Fruit fly (Drosophila melanogaster) whole organism, embryonic: ENCODE measurements around the gene wdn.

Source experiments
- Awh ChIP-seq: fragments of 200-800 bp; sonication (Bioruptor generic); IDR thresholded peaks from 2 replicates; pipeline ENCODE4, ENCODE4 v1.3.6; 2022; ENCODE audit warnings: missing biosample characterization, missing genetic modification characterization
- B-H2 ChIP-seq: fragments of 200-800 bp; sonication (Bioruptor generic); optimal IDR thresholded peaks from 2 replicates; lab custom pipeline; 2018; ENCODE audit warnings: missing biosample characterization, mild to moderate bottlenecking, missing genetic modification characterization
- BEAF-32 ChIP-seq: fragments of 200-800 bp; sonication (Bioruptor generic); optimal IDR thresholded peaks from 3 replicates; lab custom pipeline; 2017; ENCODE audit warnings: missing biosample characterization, missing genetic modification characterization, mild to moderate bottlenecking, moderate library complexity, missing genetic modification reagents
- CG10366 ChIP-seq: fragments of 200-800 bp; sonication (Bioruptor generic); IDR thresholded peaks from 2 replicates; pipeline ENCODE4 v1.3.6; 2022; ENCODE audit warnings: missing biosample characterization, missing genetic modification characterization
- CG10543 ChIP-seq: fragments of 200-800 bp; sonication (Bioruptor generic); optimal IDR thresholded peaks from 3 replicates; lab custom pipeline; 2017; ENCODE audit warnings: missing biosample characterization, mild to moderate bottlenecking, missing genetic modification characterization, moderate library complexity
- CG11504 ChIP-seq: fragments of 200-800 bp; sonication (Bioruptor generic); optimal IDR thresholded peaks from 3 replicates; lab custom pipeline; 2019; ENCODE audit warnings: missing biosample characterization, mild to moderate bottlenecking, missing genetic modification characterization, moderate library complexity
- CG14965 ChIP-seq: fragments of 200-800 bp; sonication (Bioruptor generic); optimal IDR thresholded peaks from 2 replicates; lab custom pipeline; 2016; ENCODE audit warnings: missing biosample characterization, missing genetic modification characterization, borderline replicate concordance
- CG17328 ChIP-seq: fragments of 200-800 bp; sonication (Bioruptor generic); IDR thresholded peaks from 2 replicates; pipeline ENCODE4 v1.3.6; 2022; ENCODE audit warnings: missing biosample characterization, missing genetic modification characterization
- CG17802 ChIP-seq: fragments of 200-800 bp; sonication (Bioruptor generic); optimal IDR thresholded peaks from 2 replicates; lab custom pipeline; 2018; ENCODE audit warnings: missing biosample characterization, mild to moderate bottlenecking, missing genetic modification characterization, moderate library complexity
- CG18619 ChIP-seq: fragments of 200-800 bp; sonication (Bioruptor generic); optimal IDR thresholded peaks from 3 replicates; lab custom pipeline; 2017; ENCODE audit warnings: missing biosample characterization, mild to moderate bottlenecking, missing genetic modification characterization
- CG30403 ChIP-seq: fragments of 200-800 bp; sonication (Bioruptor generic); optimal IDR thresholded peaks from 3 replicates; lab custom pipeline; 2016; ENCODE audit warnings: missing biosample characterization, missing genetic modification characterization
- CG31388 ChIP-seq: fragments of 200-800 bp; sonication (Bioruptor generic); optimal IDR thresholded peaks from 2 replicates; lab custom pipeline; 2016; ENCODE audit warnings: missing biosample characterization, missing genetic modification characterization
- CG32767 ChIP-seq: fragments of 200-800 bp; sonication (Bioruptor generic); IDR thresholded peaks from 2 replicates; pipeline ENCODE4 v1.3.6; 2022; ENCODE audit warnings: missing biosample characterization, missing genetic modification characterization
- CG3847 ChIP-seq: fragments of 200-800 bp; sonication (Bioruptor generic); IDR thresholded peaks from 2 replicates; pipeline ENCODE4 v1.3.6; 2022; ENCODE audit warnings: missing biosample characterization, missing genetic modification characterization
- CG4282 ChIP-seq: fragments of 200-800 bp; sonication (Bioruptor generic); optimal IDR thresholded peaks from 2 replicates; lab custom pipeline; 2016; ENCODE audit warnings: missing biosample characterization, missing genetic modification characterization
- CG4707 ChIP-seq: fragments of 200-800 bp; sonication (Bioruptor generic); optimal IDR thresholded peaks from 2 replicates; lab custom pipeline; 2018; ENCODE audit warnings: missing biosample characterization, mild to moderate bottlenecking, missing genetic modification characterization, moderate library complexity
- CG4854 ChIP-seq: fragments of 200-800 bp; sonication (Bioruptor generic); optimal IDR thresholded peaks from 2 replicates; lab custom pipeline; 2016; ENCODE audit warnings: missing biosample characterization, missing genetic modification characterization, inconsistent platforms
- CG6175 ChIP-seq: fragments of 200-800 bp; sonication (Bioruptor generic); IDR thresholded peaks from 3 replicates; pipeline ENCODE4 v1.3.6; 2022; ENCODE audit warnings: missing biosample characterization, missing genetic modification characterization
- CG8478 ChIP-seq: fragments of >200 bp; optimal IDR thresholded peaks from 2 replicates; lab custom pipeline; 2018
- CG8765 ChIP-seq: fragments of 200-800 bp; sonication (Bioruptor generic); IDR thresholded peaks from 2 replicates; pipeline ENCODE4 v1.3.6; 2022; ENCODE audit warnings: missing biosample characterization, missing genetic modification characterization
- CG8924 ChIP-seq: fragments of 200-800 bp; optimal IDR thresholded peaks from 3 replicates; lab custom pipeline; 2019; ENCODE audit warnings: missing biosample characterization, mild to moderate bottlenecking, missing genetic modification characterization, moderate library complexity
- CG9932 ChIP-seq: fragments of 200-800 bp; sonication (Bioruptor generic); IDR thresholded peaks from 2 replicates; pipeline ENCODE4 v1.3.6; 2022; ENCODE audit warnings: missing biosample characterization, missing genetic modification characterization
- CHES-1-like ChIP-seq: fragments of 200-800 bp; sonication (Bioruptor generic); optimal IDR thresholded peaks from 2 replicates; lab custom pipeline; 2016; ENCODE audit warnings: missing biosample characterization, missing genetic modification characterization
- Dip2 ChIP-seq: fragments of 200-800 bp; sonication (Bioruptor generic); IDR thresholded peaks from 2 replicates; pipeline ENCODE4 v1.3.6; 2022; ENCODE audit warnings: missing biosample characterization, missing genetic modification characterization
- Drgx ChIP-seq: fragments of 200-800 bp; sonication (Bioruptor generic); IDR thresholded peaks from 2 replicates; pipeline ENCODE4 v1.3.6; 2022; ENCODE audit warnings: missing biosample characterization, missing genetic modification characterization
- Gug ChIP-seq: fragments of 200-800 bp; sonication (Bioruptor generic); IDR thresholded peaks from 4 replicates; pipeline ENCODE4 v1.3.6; 2022; ENCODE audit warnings: missing biosample characterization, missing genetic modification characterization
- Kr ChIP-seq: fragments of 200-800 bp; sonication (Bioruptor generic); optimal IDR thresholded peaks from 2 replicates; lab custom pipeline; 2017; ENCODE audit warnings: missing biosample characterization, mild to moderate bottlenecking, missing genetic modification characterization
- Meics ChIP-seq: fragments of 200-800 bp; sonication (Bioruptor generic); optimal IDR thresholded peaks from 2 replicates; lab custom pipeline; 2017; ENCODE audit warnings: missing biosample characterization, mild to moderate bottlenecking, missing genetic modification characterization
- NFAT ChIP-seq: fragments of 200-800 bp; sonication (Bioruptor generic); IDR thresholded peaks from 2 replicates; pipeline ENCODE4 v1.3.6; 2022; ENCODE audit warnings: missing biosample characterization, missing genetic modification characterization
- Neu2 ChIP-seq: fragments of 200-800 bp; sonication (Bioruptor generic); optimal IDR thresholded peaks from 3 replicates; lab custom pipeline; 2016; ENCODE audit warnings: missing biosample characterization, missing genetic modification characterization, borderline replicate concordance
- Rfx ChIP-seq: fragments of 200-800 bp; sonication (Bioruptor generic); IDR thresholded peaks from 2 replicates; pipeline ENCODE4 v1.3.6; 2022; ENCODE audit warnings: missing biosample characterization, missing genetic modification characterization
- TFAM ChIP-seq: fragments of 200-800 bp; sonication (Bioruptor generic); optimal IDR thresholded peaks from 2 replicates; lab custom pipeline; 2017; ENCODE audit warnings: missing biosample characterization, missing genetic modification characterization, inconsistent platforms
- Trl ChIP-seq, 3 experiments: fragments of >200 bp in 2 of 3; fragments of 200-800 bp in 1 of 3; sonication (Bioruptor generic) in 1 of 3; optimal IDR thresholded peaks; 2 replicates in 1 of 3; 3 replicates in 2 of 3; lab custom pipeline; 2016 to 2017; ENCODE audit warnings: missing biosample characterization in 1 of 3, missing genetic modification characterization in 1 of 3
- ac ChIP-seq: fragments of 200-800 bp; sonication (Bioruptor generic); optimal IDR thresholded peaks from 3 replicates; lab custom pipeline; 2017; ENCODE audit warnings: missing biosample characterization, mild to moderate bottlenecking, missing genetic modification characterization
- bsh ChIP-seq, 2 experiments: fragments of 200-800 bp; sonication (Bioruptor generic); optimal IDR thresholded peaks; 2 replicates each; lab custom pipeline; 2017 to 2018; ENCODE audit warnings: mild to moderate bottlenecking in 2 of 2, missing biosample characterization in 2 of 2, missing genetic modification characterization in 2 of 2, moderate library complexity in 1 of 2
- btn ChIP-seq: fragments of 200-800 bp; sonication (Bioruptor generic); optimal IDR thresholded peaks from 2 replicates; lab custom pipeline; 2016; ENCODE audit warnings: missing biosample characterization, missing genetic modification characterization
- cwo ChIP-seq: fragments of 200-800 bp; sonication (Bioruptor generic); optimal IDR thresholded peaks from 3 replicates; lab custom pipeline; 2017; ENCODE audit warnings: missing biosample characterization, missing genetic modification characterization, mild to moderate bottlenecking, moderate library complexity, missing genetic modification reagents
- emc ChIP-seq: fragments of 200-800 bp; sonication (Bioruptor generic); optimal IDR thresholded peaks from 2 replicates; lab custom pipeline; 2016; ENCODE audit warnings: missing biosample characterization, missing genetic modification characterization
- en ChIP-seq: fragments of 200-800 bp; sonication (Bioruptor generic); optimal IDR thresholded peaks from 2 replicates; lab custom pipeline; 2016; ENCODE audit warnings: missing biosample characterization, missing genetic modification characterization
- exex ChIP-seq: fragments of 200-800 bp; sonication (Bioruptor generic); optimal IDR thresholded peaks from 4 replicates; lab custom pipeline; 2018; ENCODE audit warnings: missing biosample characterization, mild to moderate bottlenecking, missing genetic modification characterization, moderate library complexity
- ftz-f1 ChIP-seq: fragments of 200-800 bp; sonication (Bioruptor generic); optimal IDR thresholded peaks from 2 replicates; lab custom pipeline; 2016; ENCODE audit warnings: missing biosample characterization, missing genetic modification characterization
- gsb-n ChIP-seq: fragments of 200-800 bp; sonication (Bioruptor generic); optimal IDR thresholded peaks from 3 replicates; lab custom pipeline; 2018; ENCODE audit warnings: missing biosample characterization, mild to moderate bottlenecking, missing genetic modification characterization
- hb ChIP-seq: fragments of 200-800 bp; sonication (Bioruptor generic); IDR thresholded peaks from 3 replicates; pipeline ENCODE4 v1.3.6; 2022; ENCODE audit warnings: missing biosample characterization, missing genetic modification characterization; ENCODE audit not compliant: partially characterized antibody
- kah ChIP-seq: fragments of 200-800 bp; sonication (Bioruptor generic); optimal IDR thresholded peaks from 2 replicates; lab custom pipeline; 2018; ENCODE audit warnings: missing biosample characterization, mild to moderate bottlenecking, missing genetic modification characterization
- pita ChIP-seq: fragments of 200-800 bp; sonication (Bioruptor generic); optimal IDR thresholded peaks from 2 replicates; lab custom pipeline; 2017; ENCODE audit warnings: missing biosample characterization, mild to moderate bottlenecking, missing genetic modification characterization
- pnt ChIP-seq: fragments of 200-800 bp; sonication (Bioruptor generic); optimal IDR thresholded peaks from 3 replicates; lab custom pipeline; 2016; ENCODE audit warnings: missing biosample characterization, missing genetic modification characterization
- ranshi ChIP-seq: fragments of 200-800 bp; sonication (Bioruptor generic); IDR thresholded peaks from 2 replicates; pipeline ENCODE4 v1.3.6; 2022; ENCODE audit warnings: missing biosample characterization, missing genetic modification characterization
- scrt ChIP-seq: fragments of 200-800 bp; sonication (Bioruptor generic); optimal IDR thresholded peaks from 2 replicates; lab custom pipeline; 2018; ENCODE audit warnings: missing biosample characterization, mild to moderate bottlenecking, missing genetic modification characterization, moderate library complexity
- sim ChIP-seq: fragments of 200-800 bp; sonication (Bioruptor generic); IDR thresholded peaks from 2 replicates; pipeline ENCODE4 v1.3.6; 2022; ENCODE audit warnings: missing biosample characterization, missing genetic modification characterization
- twi ChIP-seq: fragments of 200-800 bp; optimal IDR thresholded peaks from 2 replicates; lab custom pipeline; 2019; ENCODE audit warnings: missing biosample characterization, mild to moderate bottlenecking, missing genetic modification characterization, moderate library complexity
- unc-4 ChIP-seq: fragments of 200-800 bp; sonication (Bioruptor generic); IDR thresholded peaks from 2 replicates; pipeline ENCODE4 v1.3.6; 2022; ENCODE audit warnings: missing biosample characterization, missing genetic modification characterization; ENCODE audit not compliant: partially characterized antibody
- zen2 ChIP-seq: fragments of 200-800 bp; sonication (Bioruptor generic); IDR thresholded peaks from 3 replicates; pipeline ENCODE4 v1.3.6; 2022; ENCODE audit warnings: missing biosample characterization, missing genetic modification characterization; ENCODE audit not compliant: partially characterized antibody

wdn gene

DNA sequence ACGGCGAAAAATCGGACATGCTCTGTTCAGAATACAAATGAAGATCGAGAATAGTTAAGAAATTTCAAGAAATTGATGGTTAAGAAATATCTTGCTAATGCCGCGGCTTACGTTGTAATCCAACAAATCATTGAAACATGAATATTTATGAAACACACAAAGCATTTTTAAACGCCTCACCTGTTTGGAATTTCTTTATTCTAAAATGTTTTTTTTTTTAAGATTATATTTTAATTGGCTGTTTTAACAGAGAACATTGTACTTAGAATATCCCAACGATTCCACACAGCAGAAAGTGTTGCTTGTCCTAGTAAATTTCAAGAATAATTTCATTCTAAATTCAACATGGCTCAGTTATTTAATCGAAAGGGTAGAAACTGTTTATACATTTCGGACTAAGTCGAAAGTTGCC, 40.8 kb upstream of the wdn start (continued):
- no peak for TF ChIP-seq CG10366 (GFP tag; lab: Robert Waterston, UW)
- TF ChIP-seq Trl (optimal IDR thresholded peaks at IDR 0.05; lab: Kevin White, UChicago): no peak
- no peak for TF ChIP-seq Trl (GFP tag; optimal IDR thresholded peaks at IDR 0.05; lab: Kevin White, UChicago)
- no peak for TF ChIP-seq NFAT
- TF ChIP-seq CG11504 (tag; lab: Kevin White, UChicago): peak; percentile 25
- no peak for TF ChIP-seq CG6175 (GFP tag; lab: Robert Waterston, UW)
- no peak for TF ChIP-seq CG4854
- no peak for TF ChIP-seq ranshi (GFP tag; lab: Robert Waterston, UW)
- no peak for TF ChIP-seq Awh (GFP tag; lab: Robert Waterston, UW)
- TF ChIP-seq kah (GFP tag; lab: Kevin White, UChicago): no peak
- TF ChIP-seq Gug (GFP tag; lab: Robert Waterston, UW): no peak
- no peak for TF ChIP-seq unc-4 (GFP tag; lab: Robert Waterston, UW)
- TF ChIP-seq exex: no peak
- TF ChIP-seq en (GFP tag; lab: Kevin White, UChicago): no peak
- TF ChIP-seq CG8478 (lab: Kevin White, UChicago): no peak
- TF ChIP-seq sim: no peak
- TF ChIP-seq CG14965 (GFP tag; lab: Kevin White, UChicago): no peak
- TF ChIP-seq cwo (GFP tag; lab: Kevin White, UChicago): no peak
- TF ChIP-seq hb (GFP tag; lab: Robert Waterston, UW): no peak
- TF ChIP-seq TFAM (GFP tag; lab: Kevin White, UChicago): no peak
- no peak for TF ChIP-seq CG3847 (GFP tag; lab: Robert Waterston, UW)
- no peak for TF ChIP-seq CG31388 (GFP tag; lab: Kevin White, UChicago)
- TF ChIP-seq ftz-f1 (GFP tag; lab: Kevin White, UChicago): no peak
- TF ChIP-seq CG30403: peak; percentile 39
- no peak for TF ChIP-seq emc (GFP tag; lab: Kevin White, UChicago)
- no peak for TF ChIP-seq pnt
- TF ChIP-seq Neu2: no peak
- no peak for TF ChIP-seq Dip2 (GFP tag; lab: Robert Waterston, UW)
- no peak for TF ChIP-seq pita (GFP tag; lab: Kevin White, UChicago)
- TF ChIP-seq CG8924 (tag; lab: Kevin White, UChicago): no peak
- TF ChIP-seq CG4282: no peak
- no peak for TF ChIP-seq gsb-n (tag; lab: Kevin White, UChicago)
- TF ChIP-seq scrt (GFP tag; lab: Kevin White, UChicago): no peak
- TF ChIP-seq Drgx: peak; percentile 13; the same call in 1 of the 2 replicates
- 0 out of 2 replicates have a peak, but pooled peaks have one; percentile 8 for TF ChIP-seq CG17328 (GFP tag; lab: Robert Waterston, UW)
- TF ChIP-seq bsh (GFP tag; optimal IDR thresholded peaks at IDR 0.05; lab: Kevin White, UChicago): peak in 1 of 2 experiments; percentile 40
- no peak for TF ChIP-seq CHES-1-like (GFP tag; lab: Kevin White, UChicago)
- peak; percentile 13 for TF ChIP-seq CG17802 (tag; lab: Kevin White, UChicago)
- no peak for TF ChIP-seq CG8765 (GFP tag; lab: Robert Waterston, UW)
- TF ChIP-seq btn (GFP tag; lab: Kevin White, UChicago): no peak
- TF ChIP-seq CG32767 (GFP tag; lab: Robert Waterston, UW): no peak
- TF ChIP-seq CG4707: no peak
- no peak for TF ChIP-seq CG9932
- no peak for TF ChIP-seq Kr (GFP tag; lab: Kevin White, UChicago)
- TF ChIP-seq Meics (GFP tag; lab: Kevin White, UChicago): no peak
- no peak for TF ChIP-seq CG10543
- no peak for TF ChIP-seq CG18619 (GFP tag; lab: Kevin White, UChicago)
- no peak for TF ChIP-seq BEAF-32 (GFP tag; lab: Kevin White, UChicago)
- TF ChIP-seq twi: no peak
- no peak for TF ChIP-seq ac (GFP tag; lab: Kevin White, UChicago)
- TF ChIP-seq Rfx: no peak
- TF ChIP-seq zen2 (GFP tag; lab: Robert Waterston, UW): no peak
- no peak for TF ChIP-seq B-H2 (GFP tag; lab: Kevin White, UChicago)
